Worm (Caenorhabditis elegans) whole organism, L4 larva: Measurements from ENCODE around the gene smc-6.

Experiments used
- hlh-30 ChIP-seq: sonication (generic microtip); optimal IDR thresholded peaks from 2 replicates; lab custom pipeline; 2017; ENCODE audit warnings: antibody characterized with exemption, mild to moderate bottlenecking, missing genetic modification characterization, missing compliant biosample characterization; ENCODE audit not compliant: insufficient read depth
- lim-7 ChIP-seq: fragments of 200-800 bp; sonication (Bioruptor generic); IDR thresholded peaks from 2 replicates; pipeline ENCODE4 v1.3.6; 2022; ENCODE audit warnings: missing genetic modification characterization, missing compliant biosample characterization
- lsy-2 ChIP-seq, 2 experiments: fragments of 150-350 bp in 1 of 2; sonication (generic microtip) in 1 of 2; optimal IDR thresholded peaks; 2 replicates each; lab custom pipeline; 2014 to 2017; ENCODE audit warnings: missing biosample characterization in 2 of 2, missing genetic modification characterization in 2 of 2
- nhr-11 ChIP-seq: fragments of 150-350 bp; optimal IDR thresholded peaks from 2 replicates; lab custom pipeline; 2014; ENCODE audit warnings: missing biosample characterization, missing genetic modification characterization
- nhr-237 ChIP-seq: sonication (generic microtip); optimal IDR thresholded peaks from 2 replicates; lab custom pipeline; 2017; ENCODE audit warnings: missing biosample characterization, missing genetic modification characterization
- nhr-28 ChIP-seq: fragments of 150-350 bp; optimal IDR thresholded peaks from 2 replicates; lab custom pipeline; 2014; ENCODE audit warnings: missing biosample characterization, missing genetic modification characterization
- nhr-77 ChIP-seq: fragments of 150-350 bp; optimal IDR thresholded peaks from 2 replicates; lab custom pipeline; 2014; ENCODE audit warnings: missing biosample characterization, missing genetic modification characterization
- snpc-4 ChIP-seq: fragments of 150-350 bp; optimal IDR thresholded peaks from 2 replicates; lab custom pipeline; 2014; ENCODE audit warnings: missing biosample characterization, missing genetic modification characterization
- unc-62 ChIP-seq, 3 experiments: fragments of 150-350 bp in 1 of 3; sonication (generic microtip); optimal IDR thresholded peaks in 2 of 3; peaks in 1 of 3; 1 replicate in 1 of 3; 2 replicates in 2 of 3; lab custom pipeline; 2014 to 2017; ENCODE audit warnings: missing biosample characterization in 3 of 3, missing genetic modification characterization in 3 of 3, missing genetic modification reagents in 3 of 3, missing genotype in 1 of 3
- ztf-11 ChIP-seq: fragments of 150-350 bp; optimal IDR thresholded peaks from 2 replicates; lab custom pipeline; 2014; ENCODE audit warnings: missing biosample characterization, missing genetic modification characterization

DNA sequence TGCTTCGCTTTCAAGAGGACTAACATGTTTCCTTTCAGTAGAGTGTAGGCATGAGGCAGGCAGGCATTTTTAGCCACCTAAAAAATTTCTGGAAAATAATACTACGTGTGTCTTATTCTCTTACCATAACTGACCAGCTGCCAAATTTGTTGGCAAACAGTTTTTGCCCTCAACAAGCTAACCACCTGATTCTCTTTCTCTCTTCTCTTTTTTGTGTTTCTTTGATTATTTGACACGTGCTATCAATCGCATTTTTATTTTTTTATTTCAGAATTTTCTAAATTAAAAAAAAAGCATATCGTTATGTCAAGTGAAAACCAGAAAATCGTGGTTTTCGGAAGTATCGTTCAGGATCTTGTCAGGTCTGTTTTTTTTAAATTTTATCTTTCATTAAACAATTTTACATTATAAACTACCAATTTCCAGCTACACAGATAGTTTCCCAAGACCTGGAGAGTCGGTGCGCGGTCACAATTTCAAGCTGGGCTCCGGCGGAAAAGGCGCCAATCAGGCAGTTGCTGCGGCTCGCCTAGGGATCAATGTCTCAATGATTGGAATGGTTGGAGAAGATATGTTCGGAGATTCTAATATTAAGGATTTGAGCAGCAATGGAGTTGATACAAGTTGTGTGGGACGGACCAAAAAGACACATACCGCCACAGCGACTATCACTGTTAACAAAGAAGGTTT is 33.7 kb downstream of the smc-6 start, which contains the start of gene F07A11.5:
- TF ChIP-seq lsy-2 (tag; optimal IDR thresholded peaks at IDR 0.05; lab: Kevin White, UChicago) (no peak), ztf-11 (tag; lab: Kevin White, UChicago) (no peak), hlh-30 (tag; lab: Kevin White, UChicago) (peak; percentile 52), unc-62 (GFP tag; optimal IDR thresholded peaks at IDR 0.05 in 1 of 2; lab: Kevin White, UChicago) (no peak), unc-62 (tag; optimal IDR thresholded peaks at IDR 0.05; lab: Kevin White, UChicago) (no peak), snpc-4 (tag; lab: Kevin White, UChicago) (no peak), nhr-237 (no peak), nhr-77 (tag; lab: Kevin White, UChicago) (no peak), nhr-11 (no peak), lim-7 (GFP tag; lab: Robert Waterston, UW) (0 out of 2 replicates have a peak, but pooled peaks have one; percentile 51), nhr-28 (tag; lab: Kevin White, UChicago) (no peak)
